Fruit fly (Drosophila melanogaster) whole organism, adult: ENCODE results near the gene ort.

Source experiments
- CG11617 ChIP-seq: fragments of 200-800 bp; sonication (Bioruptor generic); optimal IDR thresholded peaks from 2 replicates; lab custom pipeline; 2017; ENCODE audit warnings: mild to moderate bottlenecking, missing biosample characterization, missing genetic modification reagents, missing genetic modification characterization
- CG12768 ChIP-seq: fragments of 200-800 bp; sonication (Bioruptor generic); optimal IDR thresholded peaks from 2 replicates; lab custom pipeline; 2017; ENCODE audit warnings: missing biosample characterization, missing genetic modification characterization, mild to moderate bottlenecking, moderate library complexity, missing genetic modification reagents
- CG14711 ChIP-seq: fragments of 200-800 bp; sonication (Bioruptor generic); optimal IDR thresholded peaks from 2 replicates; lab custom pipeline; 2018; ENCODE audit warnings: missing biosample characterization, mild to moderate bottlenecking, missing genetic modification characterization, moderate library complexity
- CG1620 ChIP-seq: fragments of 200-800 bp; sonication (Bioruptor generic); optimal IDR thresholded peaks from 2 replicates; lab custom pipeline; 2016; ENCODE audit warnings: missing biosample characterization, missing genetic modification characterization
- CG33017 ChIP-seq: fragments of 200-800 bp; sonication (Bioruptor generic); optimal IDR thresholded peaks from 2 replicates; lab custom pipeline; 2018; ENCODE audit warnings: missing biosample characterization, mild to moderate bottlenecking, missing genetic modification characterization, moderate library complexity
- CG5204 ChIP-seq: fragments of 200-800 bp; sonication (Bioruptor generic); optimal IDR thresholded peaks from 2 replicates; lab custom pipeline; 2016; ENCODE audit warnings: missing biosample characterization, missing genetic modification characterization
- CG7045 ChIP-seq: fragments of 200-800 bp; sonication (Bioruptor generic); optimal IDR thresholded peaks from 2 replicates; lab custom pipeline; 2017; ENCODE audit warnings: missing biosample characterization, mild to moderate bottlenecking, missing genetic modification characterization
- CG7101 ChIP-seq: fragments of 200-800 bp; sonication (Bioruptor generic); optimal IDR thresholded peaks from 2 replicates; lab custom pipeline; 2018; ENCODE audit warnings: missing biosample characterization, mild to moderate bottlenecking, missing genetic modification characterization, moderate library complexity
- Clk ChIP-seq: fragments of 200-800 bp; sonication (Bioruptor generic); optimal IDR thresholded peaks from 2 replicates; lab custom pipeline; 2017; ENCODE audit warnings: missing biosample characterization, missing genetic modification characterization
- Crg-1 ChIP-seq: fragments of 200-800 bp; sonication (Bioruptor generic); optimal IDR thresholded peaks from 2 replicates; lab custom pipeline; 2016; ENCODE audit warnings: missing biosample characterization, missing genetic modification characterization
- Hr96 ChIP-seq: fragments of 200-800 bp; sonication (Bioruptor generic); optimal IDR thresholded peaks from 2 replicates; lab custom pipeline; 2016; ENCODE audit warnings: missing biosample characterization, missing genetic modification characterization
- Mnt ChIP-seq: fragments of 200-800 bp; sonication (Bioruptor generic); optimal IDR thresholded peaks from 2 replicates; lab custom pipeline; 2016; ENCODE audit warnings: missing biosample characterization, mild to moderate bottlenecking, missing genetic modification characterization
- bab1 ChIP-seq: fragments of 200-800 bp; sonication (Bioruptor generic); optimal IDR thresholded peaks from 3 replicates; lab custom pipeline; 2019; ENCODE audit warnings: missing biosample characterization, mild to moderate bottlenecking, missing genetic modification characterization, moderate library complexity
- cic ChIP-seq: fragments of 200-800 bp; sonication (Bioruptor generic); optimal IDR thresholded peaks from 2 replicates; lab custom pipeline; 2017; ENCODE audit warnings: missing biosample characterization, mild to moderate bottlenecking, missing genetic modification characterization, moderate library complexity
- cnc ChIP-seq, 2 experiments: fragments of >200 bp; optimal IDR thresholded peaks; 2 replicates each; lab custom pipeline; 2017
- kay ChIP-seq: fragments of 200-800 bp; sonication (Bioruptor generic); peaks from one replicate; lab custom pipeline; 2016; ENCODE audit warnings: missing biosample characterization, missing genetic modification characterization, borderline replicate concordance
- ovo ChIP-seq: fragments of 200-800 bp; sonication (Bioruptor generic); optimal IDR thresholded peaks from 2 replicates; lab custom pipeline; 2016; ENCODE audit warnings: missing biosample characterization, missing genetic modification characterization
- pad ChIP-seq: fragments of 200-800 bp; sonication (Bioruptor generic); optimal IDR thresholded peaks from 3 replicates; lab custom pipeline; 2017; ENCODE audit warnings: missing biosample characterization, missing genetic modification characterization, mild to moderate bottlenecking, moderate library complexity, missing genetic modification reagents
- tj ChIP-seq: fragments of 200-800 bp; sonication (Bioruptor generic); optimal IDR thresholded peaks from 3 replicates; lab custom pipeline; 2017; ENCODE audit warnings: missing biosample characterization, mild to moderate bottlenecking, missing genetic modification characterization, moderate library complexity
- toe ChIP-seq: fragments of 200-800 bp; sonication (Bioruptor generic); optimal IDR thresholded peaks from 2 replicates; lab custom pipeline; 2016; ENCODE audit warnings: missing biosample characterization, missing genetic modification characterization

ort gene

DNA sequence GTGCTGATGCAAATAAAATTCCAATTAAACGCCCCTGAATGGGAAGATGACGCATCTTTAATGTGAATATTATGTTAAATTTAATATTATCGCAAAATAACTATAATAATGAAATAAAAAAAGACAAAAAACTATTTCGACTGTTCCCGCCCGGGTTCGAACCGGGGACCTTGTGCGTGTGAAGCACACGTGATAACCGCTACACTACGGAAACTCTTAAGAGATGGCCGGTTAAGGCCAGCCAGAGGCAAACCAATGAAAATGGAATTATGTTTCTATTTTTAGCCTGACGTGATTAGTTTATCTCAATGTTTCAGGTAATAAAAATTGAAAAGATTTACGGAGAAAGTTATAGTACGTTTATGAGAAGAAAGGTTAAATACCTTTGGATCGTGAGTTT is 12.6 kb downstream of the ort start:
- TF ChIP-seq toe (GFP tag; lab: Kevin White, UChicago) (no peak), CG5204 (no peak), CG14711 (tag; lab: Kevin White, UChicago) (no peak)

dm6 chr3R:19672905-19673304 is 13.4 kb downstream of the ort start:
- TF ChIP-seq CG11617 (GFP tag; lab: Kevin White, UChicago) (no peak), bab1 (GFP tag; lab: Kevin White, UChicago) (no peak), Hr96 (no peak), CG7101 (tag; lab: Kevin White, UChicago) (no peak), tj (no peak), Mnt (GFP tag; lab: Kevin White, UChicago) (no peak), cnc (optimal IDR thresholded peaks at IDR 0.05; lab: Kevin White, UChicago) (no peak)

DNA sequence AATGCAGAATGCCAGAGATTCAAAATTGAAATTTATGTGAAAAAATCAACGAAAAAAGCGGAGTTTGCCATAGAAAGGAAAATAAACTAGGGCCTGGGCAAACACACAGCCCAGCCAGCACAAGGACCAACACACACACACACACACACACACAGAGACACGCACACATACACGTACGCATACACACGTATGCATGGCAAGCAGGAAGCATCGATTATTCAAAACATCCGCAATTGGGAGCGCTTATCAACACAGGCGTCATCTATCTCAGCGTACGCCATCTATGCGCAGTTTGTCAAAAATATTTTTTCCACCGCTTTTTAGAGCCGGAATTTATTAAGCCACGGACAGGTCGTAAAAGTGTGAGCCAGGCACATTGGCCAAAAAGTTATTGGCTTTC is 20.3 kb downstream of the ort start:
- TF ChIP-seq CG12768 (GFP tag; lab: Kevin White, UChicago) (no peak), CG14711 (tag; lab: Kevin White, UChicago) (no peak), ovo (GFP tag; lab: Kevin White, UChicago) (no peak), tj (no peak), CG7045 (no peak)

- TF ChIP-seq ovo (GFP tag; lab: Kevin White, UChicago) (no peak), Crg-1 (no peak), CG33017 (tag; lab: Kevin White, UChicago) (no peak), toe (GFP tag; lab: Kevin White, UChicago) (no peak), CG5204 (no peak), CG11617 (GFP tag; lab: Kevin White, UChicago) (no peak), tj (no peak), CG12768 (GFP tag; lab: Kevin White, UChicago) (no peak), CG14711 (tag; lab: Kevin White, UChicago) (no peak), cic (GFP tag; lab: Kevin White, UChicago) (no peak), Mnt (GFP tag; lab: Kevin White, UChicago) (no peak), pad (GFP tag; lab: Kevin White, UChicago) (no peak), CG1620 (GFP tag; lab: Kevin White, UChicago) (no peak), cnc (optimal IDR thresholded peaks at IDR 0.05; lab: Kevin White, UChicago) (no peak), Hr96 (no peak)
Observed at dm6 chr3R:19682424-19682823, 22.9 kb downstream of the ort start.

DNA sequence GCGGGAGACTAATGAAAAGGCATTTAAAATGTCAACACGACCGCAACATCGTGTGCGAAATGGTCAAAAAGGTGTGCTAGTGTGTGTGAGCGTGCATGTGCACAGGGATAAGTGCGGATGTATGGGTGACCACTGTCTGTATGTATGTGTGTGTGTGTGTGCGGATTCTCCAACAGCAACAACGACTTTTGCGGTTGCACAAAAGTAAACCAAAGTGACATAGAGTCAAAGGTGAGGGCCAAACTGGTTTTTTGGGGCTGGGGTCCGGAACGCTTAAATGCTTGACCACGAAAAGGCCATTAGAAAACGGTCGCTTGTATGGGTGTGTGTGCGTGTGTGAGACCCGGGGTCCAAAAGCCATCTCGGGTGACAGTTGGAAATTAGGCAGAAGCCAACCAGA is 43.9 kb downstream of the ort start:
- TF ChIP-seq Clk (GFP tag; lab: Kevin White, UChicago) (no peak), tj (no peak), kay (GFP tag; lab: Kevin White, UChicago) (no peak), Hr96 (no peak), toe (GFP tag; lab: Kevin White, UChicago) (no peak), CG7101 (tag; lab: Kevin White, UChicago) (no peak)
